Fruit fly (Drosophila melanogaster) whole organism, embryonic: Measurements from ENCODE around the gene Polr3G.

Experiments
- Awh ChIP-seq: fragments of 200-800 bp; sonication (Bioruptor generic); IDR thresholded peaks from 2 replicates; pipeline ENCODE4, ENCODE4 v1.3.6; 2022; ENCODE audit warnings: missing biosample characterization, missing genetic modification characterization
- BEAF-32 ChIP-seq: fragments of 200-800 bp; sonication (Bioruptor generic); optimal IDR thresholded peaks from 3 replicates; lab custom pipeline; 2017; ENCODE audit warnings: missing biosample characterization, missing genetic modification characterization, mild to moderate bottlenecking, moderate library complexity, missing genetic modification reagents
- Bdp1 ChIP-seq: fragments of 200-800 bp; sonication (Bioruptor generic); optimal IDR thresholded peaks from 3 replicates; lab custom pipeline; 2016; ENCODE audit warnings: missing biosample characterization, missing genetic modification characterization
- CG1024 ChIP-seq: fragments of 200-800 bp; sonication (Bioruptor generic); IDR thresholded peaks from 2 replicates; pipeline ENCODE4 v1.3.6; 2022; ENCODE audit warnings: missing biosample characterization, missing genetic modification characterization
- CG10321 ChIP-seq: fragments of 200-800 bp; sonication (Bioruptor generic); IDR thresholded peaks from 2 replicates; pipeline ENCODE4 v1.3.6; 2022; ENCODE audit warnings: missing biosample characterization, missing genetic modification characterization
- CG1233 ChIP-seq: fragments of 200-800 bp; sonication (Bioruptor generic); optimal IDR thresholded peaks from 4 replicates; lab custom pipeline; 2018; ENCODE audit warnings: missing biosample characterization, mild to moderate bottlenecking, missing genetic modification characterization
- CG14965 ChIP-seq: fragments of 200-800 bp; sonication (Bioruptor generic); optimal IDR thresholded peaks from 2 replicates; lab custom pipeline; 2016; ENCODE audit warnings: missing biosample characterization, missing genetic modification characterization, borderline replicate concordance
- CG15011 ChIP-seq: fragments of 200-800 bp; sonication (Bioruptor generic); optimal IDR thresholded peaks from 3 replicates; lab custom pipeline; 2018; ENCODE audit warnings: missing biosample characterization, mild to moderate bottlenecking, missing genetic modification characterization
- CG15269 ChIP-seq: fragments of 200-800 bp; sonication (Bioruptor generic); optimal IDR thresholded peaks from 2 replicates; lab custom pipeline; 2018; ENCODE audit warnings: missing biosample characterization, mild to moderate bottlenecking, missing genetic modification characterization, moderate library complexity
- CG1602 ChIP-seq: fragments of 200-800 bp; sonication (Bioruptor generic); optimal IDR thresholded peaks from 3 replicates; lab custom pipeline; 2016; ENCODE audit warnings: missing biosample characterization, missing genetic modification characterization
- CG30403 ChIP-seq: fragments of 200-800 bp; sonication (Bioruptor generic); optimal IDR thresholded peaks from 3 replicates; lab custom pipeline; 2016; ENCODE audit warnings: missing biosample characterization, missing genetic modification characterization
- CG31388 ChIP-seq: fragments of 200-800 bp; sonication (Bioruptor generic); optimal IDR thresholded peaks from 2 replicates; lab custom pipeline; 2016; ENCODE audit warnings: missing biosample characterization, missing genetic modification characterization
- CG3163 ChIP-seq: fragments of 200-800 bp; sonication (Bioruptor generic); optimal IDR thresholded peaks from 3 replicates; lab custom pipeline; 2016; ENCODE audit warnings: missing biosample characterization, missing genetic modification characterization
- CG34376 ChIP-seq: fragments of 200-800 bp; sonication (Bioruptor generic); optimal IDR thresholded peaks from 2 replicates; lab custom pipeline; 2018; ENCODE audit warnings: missing biosample characterization, mild to moderate bottlenecking, missing genetic modification characterization
- CG4360 ChIP-seq: fragments of 200-800 bp; sonication (Bioruptor generic); IDR thresholded peaks from 2 replicates; pipeline ENCODE4 v1.3.6; 2022; ENCODE audit warnings: missing biosample characterization, missing genetic modification characterization
- CG4854 ChIP-seq: fragments of 200-800 bp; sonication (Bioruptor generic); optimal IDR thresholded peaks from 2 replicates; lab custom pipeline; 2016; ENCODE audit warnings: missing biosample characterization, missing genetic modification characterization, inconsistent platforms
- CG6254 ChIP-seq: fragments of 200-800 bp; sonication (Bioruptor generic); optimal IDR thresholded peaks from 3 replicates; lab custom pipeline; 2017; ENCODE audit warnings: mild to moderate bottlenecking, missing biosample characterization, missing genetic modification reagents, missing genetic modification characterization
- CG6765 ChIP-seq: fragments of 200-800 bp; sonication (Bioruptor generic); optimal IDR thresholded peaks from 3 replicates; lab custom pipeline; 2017; ENCODE audit warnings: missing biosample characterization, mild to moderate bottlenecking, missing genetic modification characterization
- CG7928 ChIP-seq: fragments of 200-800 bp; sonication (Bioruptor generic); optimal IDR thresholded peaks from 2 replicates; lab custom pipeline; 2017; ENCODE audit warnings: missing biosample characterization, mild to moderate bottlenecking, missing genetic modification characterization
- CG8924 ChIP-seq: fragments of 200-800 bp; optimal IDR thresholded peaks from 3 replicates; lab custom pipeline; 2019; ENCODE audit warnings: missing biosample characterization, mild to moderate bottlenecking, missing genetic modification characterization, moderate library complexity
- CG9609 ChIP-seq: fragments of 200-800 bp; sonication (Bioruptor generic); optimal IDR thresholded peaks from 3 replicates; lab custom pipeline; 2016; ENCODE audit warnings: missing biosample characterization, missing genetic modification characterization
- D19B ChIP-seq: fragments of 200-800 bp; sonication (Bioruptor generic); optimal IDR thresholded peaks from 2 replicates; lab custom pipeline; 2017; ENCODE audit warnings: missing biosample characterization, mild to moderate bottlenecking, missing genetic modification characterization
- Dad ChIP-seq: fragments of 200-800 bp; sonication (Bioruptor generic); optimal IDR thresholded peaks from 3 replicates; lab custom pipeline; 2016; ENCODE audit warnings: missing biosample characterization, missing genetic modification characterization
- Doc3 ChIP-seq: fragments of 200-800 bp; sonication (Bioruptor generic); IDR thresholded peaks from 3 replicates; pipeline ENCODE4 v1.3.6; 2022; ENCODE audit warnings: missing biosample characterization, missing genetic modification characterization; ENCODE audit not compliant: partially characterized antibody
- Ets97D ChIP-seq: fragments of 200-800 bp; sonication (Bioruptor generic); optimal IDR thresholded peaks from 3 replicates; lab custom pipeline; 2016; ENCODE audit warnings: missing biosample characterization, missing genetic modification characterization
- Hey ChIP-seq: fragments of 200-800 bp; sonication (Bioruptor generic); optimal IDR thresholded peaks from 3 replicates; lab custom pipeline; 2018; ENCODE audit warnings: missing biosample characterization, mild to moderate bottlenecking, missing genetic modification characterization
- Kr ChIP-seq: fragments of 200-800 bp; sonication (Bioruptor generic); optimal IDR thresholded peaks from 2 replicates; lab custom pipeline; 2017; ENCODE audit warnings: missing biosample characterization, mild to moderate bottlenecking, missing genetic modification characterization
- Rfx ChIP-seq: fragments of 200-800 bp; sonication (Bioruptor generic); IDR thresholded peaks from 2 replicates; pipeline ENCODE4 v1.3.6; 2022; ENCODE audit warnings: missing biosample characterization, missing genetic modification characterization
- Rx ChIP-seq: fragments of 200-800 bp; sonication (Bioruptor generic); IDR thresholded peaks from 2 replicates; pipeline ENCODE4 v1.3.6; 2022; ENCODE audit warnings: missing biosample characterization, missing genetic modification characterization
- Vsx1 ChIP-seq: fragments of 200-800 bp; sonication (Bioruptor generic); optimal IDR thresholded peaks from 2 replicates; lab custom pipeline; 2017; ENCODE audit warnings: missing biosample characterization, mild to moderate bottlenecking, missing genetic modification characterization, missing genetic modification reagents
- bab2 ChIP-seq: fragments of 200-800 bp; sonication (Bioruptor generic); optimal IDR thresholded peaks from 2 replicates; lab custom pipeline; 2016; ENCODE audit warnings: missing biosample characterization, missing genetic modification characterization
- bowl ChIP-seq: fragments of 200-800 bp; sonication (Bioruptor generic); IDR thresholded peaks from 2 replicates; pipeline ENCODE4 v1.3.6; 2022; ENCODE audit warnings: missing biosample characterization, missing genetic modification characterization
- bsh ChIP-seq, 2 experiments: fragments of 200-800 bp; sonication (Bioruptor generic); optimal IDR thresholded peaks; 2 replicates each; lab custom pipeline; 2017 to 2018; ENCODE audit warnings: mild to moderate bottlenecking in 2 of 2, missing biosample characterization in 2 of 2, missing genetic modification characterization in 2 of 2, moderate library complexity in 1 of 2
- cwo ChIP-seq: fragments of 200-800 bp; sonication (Bioruptor generic); optimal IDR thresholded peaks from 3 replicates; lab custom pipeline; 2017; ENCODE audit warnings: missing biosample characterization, missing genetic modification characterization, mild to moderate bottlenecking, moderate library complexity, missing genetic modification reagents
- fd102C ChIP-seq: fragments of 200-800 bp; sonication (Bioruptor generic); optimal IDR thresholded peaks from 2 replicates; lab custom pipeline; 2018; ENCODE audit warnings: missing biosample characterization, mild to moderate bottlenecking, missing genetic modification characterization, moderate library complexity
- fu2 ChIP-seq: fragments of 200-800 bp; sonication (Bioruptor generic); optimal IDR thresholded peaks from 2 replicates; lab custom pipeline; 2016; ENCODE audit warnings: missing biosample characterization, missing genetic modification characterization
- kay ChIP-seq: fragments of 200-800 bp; sonication (Bioruptor generic); optimal IDR thresholded peaks from 2 replicates; lab custom pipeline; 2016; ENCODE audit warnings: missing biosample characterization, missing genetic modification characterization
- kni ChIP-seq: fragments of 200-800 bp; sonication (Bioruptor generic); optimal IDR thresholded peaks from 3 replicates; lab custom pipeline; 2017; ENCODE audit warnings: mild to moderate bottlenecking, missing biosample characterization, missing genetic modification reagents, missing genetic modification characterization
- maf-S ChIP-seq: fragments of 200-800 bp; sonication (Bioruptor generic); optimal IDR thresholded peaks from 2 replicates; lab custom pipeline; 2016; ENCODE audit warnings: missing biosample characterization, missing genetic modification characterization
- otp ChIP-seq: fragments of 200-800 bp; sonication (Bioruptor generic); IDR thresholded peaks from 3 replicates; pipeline ENCODE4, ENCODE4 v1.3.6; 2022; ENCODE audit warnings: missing biosample characterization, missing genetic modification characterization
- p53 ChIP-seq: fragments of 200-800 bp; sonication (Bioruptor generic); optimal IDR thresholded peaks from 2 replicates; lab custom pipeline; 2016; ENCODE audit warnings: missing biosample characterization, missing genetic modification characterization
- pan ChIP-seq, 4 experiments: fragments of >200 bp in 3 of 4; fragments of 200-800 bp in 1 of 4; sonication (Bioruptor generic) in 1 of 4; optimal IDR thresholded peaks in 3 of 4; IDR thresholded peaks in 1 of 4; 2 replicates each; pipeline versions ENCODE4 v1.3.6 to Lab custom; 2017 to 2022; ENCODE audit warnings: missing biosample characterization in 2 of 4, missing genetic modification characterization in 2 of 4, mixed read lengths in 1 of 4
- pzg ChIP-seq: fragments of 200-800 bp; sonication (Bioruptor generic); optimal IDR thresholded peaks from 3 replicates; lab custom pipeline; 2018; ENCODE audit warnings: missing biosample characterization, mild to moderate bottlenecking, missing genetic modification characterization, moderate library complexity
- ranshi ChIP-seq: fragments of 200-800 bp; sonication (Bioruptor generic); IDR thresholded peaks from 2 replicates; pipeline ENCODE4 v1.3.6; 2022; ENCODE audit warnings: missing biosample characterization, missing genetic modification characterization
- slp2 ChIP-seq: fragments of 200-800 bp; sonication (Bioruptor generic); optimal IDR thresholded peaks from 2 replicates; lab custom pipeline; 2016; ENCODE audit warnings: missing biosample characterization, missing genetic modification characterization
- sug ChIP-seq: fragments of 200-800 bp; optimal IDR thresholded peaks from 2 replicates; lab custom pipeline; 2019; ENCODE audit warnings: missing biosample characterization, mild to moderate bottlenecking, missing genetic modification characterization, moderate library complexity
- tll ChIP-seq, 2 experiments: fragments of 200-800 bp in 1 of 2; fragments of >200 bp in 1 of 2; sonication (Bioruptor generic) in 1 of 2; optimal IDR thresholded peaks; 2 replicates each; lab custom pipeline; 2017 to 2019; ENCODE audit warnings: missing biosample characterization in 2 of 2, missing genetic modification characterization in 2 of 2, mild to moderate bottlenecking in 1 of 2, moderate library complexity in 1 of 2
- unc-4 ChIP-seq: fragments of 200-800 bp; sonication (Bioruptor generic); IDR thresholded peaks from 2 replicates; pipeline ENCODE4 v1.3.6; 2022; ENCODE audit warnings: missing biosample characterization, missing genetic modification characterization; ENCODE audit not compliant: partially characterized antibody
- vfl ChIP-seq: fragments of 200-800 bp; sonication (Bioruptor generic); optimal IDR thresholded peaks from 2 replicates; lab custom pipeline; 2016; ENCODE audit warnings: missing biosample characterization, missing genetic modification characterization
- zen ChIP-seq: fragments of 200-800 bp; sonication (Bioruptor generic); optimal IDR thresholded peaks from 3 replicates; lab custom pipeline; 2018; ENCODE audit warnings: missing biosample characterization, mild to moderate bottlenecking, missing genetic modification characterization, moderate library complexity

Polr3G gene

DNA sequence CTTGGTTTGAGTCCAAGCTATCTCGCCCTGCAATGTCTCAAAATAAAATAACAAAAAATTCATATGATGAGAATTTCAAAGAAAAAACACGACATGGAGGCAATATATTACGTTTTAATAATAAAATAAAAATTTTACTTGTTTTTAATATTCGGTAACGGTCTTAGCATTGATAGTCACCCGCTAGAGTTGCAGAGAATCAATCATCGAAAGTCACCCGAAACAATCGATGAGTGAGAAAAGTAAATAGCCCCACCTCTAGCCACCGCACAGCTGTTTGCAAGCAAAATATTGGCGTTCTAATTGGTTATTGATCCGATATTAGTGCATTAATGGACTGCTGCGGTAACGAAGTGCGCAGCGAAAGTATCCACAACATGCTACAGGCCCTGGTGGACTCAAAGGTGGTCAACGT, 49.1 kb upstream of the Polr3G start, which contains the start of gene CG34250 (continued):
- TF ChIP-seq Doc3 (GFP tag; lab: Robert Waterston, UW) (peak; percentile 76; the same call in 2 of the 3 replicates), Dad (GFP tag; lab: Kevin White, UChicago) (no peak), cwo (no peak), CG14965 (no peak), otp (GFP tag; lab: Robert Waterston, UW) (no peak), CG6765 (GFP tag; lab: Kevin White, UChicago) (no peak), Ets97D (peak; percentile 59), Kr (GFP tag; lab: Kevin White, UChicago) (no peak), CG4360 (no peak), p53 (GFP tag; lab: Kevin White, UChicago) (no peak), sug (tag; lab: Kevin White, UChicago) (peak; percentile 72), fu2 (GFP tag; lab: Kevin White, UChicago) (no peak), pan (optimal IDR thresholded peaks at IDR 0.05; lab: Kevin White, UChicago) (no peak), pan (GFP tag; optimal IDR thresholded peaks at IDR 0.05 in 1 of 2, IDR thresholded peaks at IDR 0.05 in 1 of 2) (no peak), Rfx (peak; percentile 61; the same call in 1 of the 2 replicates), CG4854 (peak; percentile 37), CG9609 (GFP tag; lab: Kevin White, UChicago) (no peak), bsh (GFP tag; optimal IDR thresholded peaks at IDR 0.05; lab: Kevin White, UChicago) (peak in 1 of 2 experiments; percentile 14), bowl (GFP tag; lab: Robert Waterston, UW) (no peak), tll (GFP tag; optimal IDR thresholded peaks at IDR 0.05; lab: Kevin White, UChicago) (peak in 1 of 2 experiments; percentile 48), vfl (GFP tag; lab: Kevin White, UChicago) (no peak), bab2 (GFP tag; lab: Kevin White, UChicago) (no peak), CG31388 (GFP tag; lab: Kevin White, UChicago) (peak; percentile 3), maf-S (GFP tag; lab: Kevin White, UChicago) (peak; percentile 5), kni (GFP tag; lab: Kevin White, UChicago) (no peak), kay (peak; percentile 6), Rx (GFP tag; lab: Robert Waterston, UW) (no peak), D19B (GFP tag; lab: Kevin White, UChicago) (no peak), CG1233 (no peak), pzg (peak; percentile 84), zen (tag; lab: Kevin White, UChicago) (peak; percentile 39), CG1024 (GFP tag; lab: Robert Waterston, UW) (no peak), Bdp1 (peak; percentile 11), Hey (no peak), CG10321 (GFP tag; lab: Robert Waterston, UW) (no peak), CG8924 (peak; percentile 42), CG15011 (GFP tag; lab: Kevin White, UChicago) (no peak), CG3163 (GFP tag; lab: Kevin White, UChicago) (no peak), Vsx1 (GFP tag; lab: Kevin White, UChicago) (peak; percentile 17), slp2 (peak; percentile 18), Awh (no peak), CG1602 (GFP tag; lab: Kevin White, UChicago) (peak; percentile 48), CG30403 (GFP tag; lab: Kevin White, UChicago) (peak; percentile 32), ranshi (GFP tag; lab: Robert Waterston, UW) (no peak), CG6254 (GFP tag; lab: Kevin White, UChicago) (no peak), CG15269 (tag; lab: Kevin White, UChicago) (peak; percentile 26), unc-4 (GFP tag; lab: Robert Waterston, UW) (peak; percentile 85), CG34376 (GFP tag; lab: Kevin White, UChicago) (peak; percentile 43), CG7928 (GFP tag; lab: Kevin White, UChicago) (peak; percentile 54), fd102C (GFP tag; lab: Kevin White, UChicago) (no peak), BEAF-32 (GFP tag; lab: Kevin White, UChicago) (peak; percentile 88)
